Worm (Caenorhabditis elegans) whole organism, mixed stage, embryonic: ENCODE measurements around the gene ogt-1.
A peak's percentile ranks its signal among the peaks of the same experiment; 100 is the strongest.

Experiments
- M03D4.4 ChIP-seq: sonication (generic microtip); optimal IDR thresholded peaks from 2 replicates; lab custom pipeline; 2017; ENCODE audit warnings: mild to moderate bottlenecking, missing genetic modification characterization, missing compliant biosample characterization
- bed-3 ChIP-seq: fragments of 200-800 bp; sonication (Bioruptor generic); optimal IDR thresholded peaks from 3 replicates; lab custom pipeline; 2018; ENCODE audit warnings: mild to moderate bottlenecking, missing genetic modification characterization, moderate library complexity, missing compliant biosample characterization
- blmp-1 ChIP-seq: fragments of 150-350 bp; optimal IDR thresholded peaks from 2 replicates; lab custom pipeline; 2014; ENCODE audit warnings: missing biosample characterization, missing genetic modification characterization
- ceh-39 ChIP-seq: fragments of 150-350 bp; optimal IDR thresholded peaks from 2 replicates; lab custom pipeline; 2014; ENCODE audit warnings: missing biosample characterization, missing genetic modification characterization
- ces-1 ChIP-seq: fragments of 150-350 bp; optimal IDR thresholded peaks from 2 replicates; lab custom pipeline; 2014; ENCODE audit warnings: missing biosample characterization, missing genetic modification reagents, missing genetic modification characterization
- cnd-1 ChIP-seq: fragments of 200-800 bp; sonication (Bioruptor generic); optimal IDR thresholded peaks from 2 replicates; lab custom pipeline; 2018; ENCODE audit warnings: mild to moderate bottlenecking, missing genetic modification characterization, missing compliant biosample characterization
- drap-1 ChIP-seq: fragments of 200-800 bp; sonication (Bioruptor generic); optimal IDR thresholded peaks from 3 replicates; lab custom pipeline; 2018; ENCODE audit warnings: mild to moderate bottlenecking, missing genetic modification characterization, missing compliant biosample characterization
- elt-1 ChIP-seq: sonication (generic microtip); optimal IDR thresholded peaks from 2 replicates; lab custom pipeline; 2017; ENCODE audit warnings: missing genetic modification characterization, mild to moderate bottlenecking, missing compliant biosample characterization, antibody characterized with exemption, moderate library complexity, borderline replicate concordance; ENCODE audit not compliant: insufficient read depth
- elt-3 ChIP-seq: fragments of 150-350 bp; optimal IDR thresholded peaks from 2 replicates; lab custom pipeline; 2014; ENCODE audit warnings: missing biosample characterization, missing genetic modification characterization
- flh-1 ChIP-seq: fragments of 200-800 bp; sonication (Bioruptor generic); optimal IDR thresholded peaks from 2 replicates; lab custom pipeline; 2018; ENCODE audit warnings: mild to moderate bottlenecking, missing genetic modification characterization, moderate library complexity, missing compliant biosample characterization
- ham-2 ChIP-seq: fragments of 200-800 bp; sonication (Bioruptor generic); optimal IDR thresholded peaks from 2 replicates; lab custom pipeline; 2018; ENCODE audit warnings: mild to moderate bottlenecking, missing genetic modification characterization, missing compliant biosample characterization
- hlh-1 ChIP-seq: fragments of 150-350 bp; optimal IDR thresholded peaks from 2 replicates; lab custom pipeline; 2014; ENCODE audit warnings: missing biosample characterization, missing genetic modification reagents, missing genetic modification characterization
- lin-13 ChIP-seq: fragments of 150-350 bp; optimal IDR thresholded peaks from 2 replicates; lab custom pipeline; 2014; ENCODE audit warnings: missing biosample characterization, missing genetic modification characterization
- lsy-2 ChIP-seq: fragments of 150-350 bp; optimal IDR thresholded peaks from 2 replicates; lab custom pipeline; 2014; ENCODE audit warnings: missing biosample characterization, missing genetic modification characterization
- mab-5 ChIP-seq: fragments of 150-350 bp; optimal IDR thresholded peaks from 2 replicates; lab custom pipeline; 2014; ENCODE audit warnings: missing biosample characterization, missing genetic modification characterization
- mep-1 ChIP-seq: fragments of 150-350 bp; optimal IDR thresholded peaks from 2 replicates; lab custom pipeline; 2017; ENCODE audit warnings: missing biosample characterization, missing genetic modification reagents, missing genetic modification characterization, inconsistent platforms
- mls-2 ChIP-seq: sonication (generic microtip); optimal IDR thresholded peaks from 2 replicates; lab custom pipeline; 2016; ENCODE audit warnings: mild to moderate bottlenecking, missing genetic modification characterization, moderate library complexity, missing compliant biosample characterization
- nhr-12 ChIP-seq: fragments of 150-350 bp; optimal IDR thresholded peaks from 2 replicates; lab custom pipeline; 2014; ENCODE audit warnings: missing biosample characterization, missing genetic modification characterization
- nhr-2 ChIP-seq: fragments of 150-350 bp; optimal IDR thresholded peaks from 2 replicates; lab custom pipeline; 2014; ENCODE audit warnings: missing biosample characterization, missing genetic modification characterization
- nhr-237 ChIP-seq: fragments of 150-350 bp; optimal IDR thresholded peaks from 2 replicates; lab custom pipeline; 2014; ENCODE audit warnings: missing biosample characterization, missing genetic modification characterization
- nhr-28 ChIP-seq: fragments of 150-350 bp; optimal IDR thresholded peaks from 2 replicates; lab custom pipeline; 2014; ENCODE audit warnings: missing biosample characterization, missing genetic modification characterization
- pha-4 ChIP-seq: fragments of 150-350 bp; optimal IDR thresholded peaks from 2 replicates; lab custom pipeline; 2018; ENCODE audit warnings: missing biosample characterization, missing genetic modification reagents, missing genetic modification characterization
- sem-2 ChIP-seq: fragments of 200-800 bp; sonication (Bioruptor generic); optimal IDR thresholded peaks from 2 replicates; lab custom pipeline; 2018; ENCODE audit warnings: mild to moderate bottlenecking, missing genetic modification characterization, missing compliant biosample characterization
- snpc-4 ChIP-seq: fragments of 150-350 bp; optimal IDR thresholded peaks from 2 replicates; lab custom pipeline; 2014; ENCODE audit warnings: missing biosample characterization, missing genetic modification characterization
- sptf-1 ChIP-seq: sonication (generic microtip); optimal IDR thresholded peaks from 2 replicates; lab custom pipeline; 2017; ENCODE audit warnings: mild to moderate bottlenecking, missing genetic modification characterization, moderate library complexity, missing compliant biosample characterization
- tbx-8 ChIP-seq: fragments of 200-800 bp; sonication (Bioruptor generic); optimal IDR thresholded peaks from 2 replicates; lab custom pipeline; 2018; ENCODE audit warnings: mild to moderate bottlenecking, missing genetic modification characterization, moderate library complexity, missing compliant biosample characterization
- unc-120 ChIP-seq: sonication (generic microtip); optimal IDR thresholded peaks from 2 replicates; lab custom pipeline; 2017; ENCODE audit warnings: missing genetic modification characterization, missing compliant biosample characterization; ENCODE audit not compliant: poor library complexity, severe bottlenecking
- unc-39 ChIP-seq: fragments of 150-350 bp; optimal IDR thresholded peaks from 2 replicates; lab custom pipeline; 2014; ENCODE audit warnings: missing biosample characterization, missing genetic modification characterization
- unc-62 ChIP-seq: fragments of 150-350 bp; optimal IDR thresholded peaks from 2 replicates; lab custom pipeline; 2014; ENCODE audit warnings: missing biosample characterization, missing genetic modification reagents, missing genetic modification characterization
- zip-8 ChIP-seq: fragments of 150-350 bp; optimal IDR thresholded peaks from 2 replicates; lab custom pipeline; 2014; ENCODE audit warnings: missing biosample characterization, missing genetic modification characterization
- ztf-11 ChIP-seq: fragments of 150-350 bp; optimal IDR thresholded peaks from 2 replicates; lab custom pipeline; 2014; ENCODE audit warnings: missing biosample characterization, missing genetic modification characterization

Gene ogt-1

ce11 chrIII:7180613-7181012, 27.0 kb upstream of the ogt-1 start, which contains the start of gene ndab-2:
ndab-2 (plus strand) TSS chrIII:7180752.
- TF ChIP-seq ceh-39 (tag; lab: Kevin White, UChicago) (no peak), nhr-2 (no peak), elt-1 (no peak), M03D4.4 (no peak), sptf-1 (tag; lab: Kevin White, UChicago) (no peak), flh-1 (GFP tag; lab: Kevin White, UChicago) (no peak), blmp-1 (no peak), mls-2 (no peak), bed-3 (GFP tag; lab: Kevin White, UChicago) (no peak), lsy-2 (tag; lab: Kevin White, UChicago) (no peak), zip-8 (tag; lab: Kevin White, UChicago) (no peak), unc-62 (no peak), nhr-28 (tag; lab: Kevin White, UChicago) (no peak), drap-1 (no peak), ham-2 (no peak), mep-1 (no peak), snpc-4 (tag; lab: Kevin White, UChicago) (no peak), lin-13 (no peak)
- TF ChIP-seq, all 35 proteins: peak for 0

- TF ChIP-seq sptf-1 (tag; lab: Kevin White, UChicago) (peak; percentile 57), elt-3 (tag; lab: Kevin White, UChicago) (no peak), mls-2 (no peak), lsy-2 (tag; lab: Kevin White, UChicago) (peak; percentile 86), ces-1 (GFP tag; lab: Kevin White, UChicago) (peak; percentile 41), tbx-8 (GFP tag; lab: Kevin White, UChicago) (no peak), nhr-237 (tag; lab: Kevin White, UChicago) (peak; percentile 92), ztf-11 (tag; lab: Kevin White, UChicago) (no peak), mep-1 (peak; percentile 91), snpc-4 (tag; lab: Kevin White, UChicago) (no peak), unc-120 (tag; lab: Kevin White, UChicago) (no peak), sem-2 (no peak), pha-4 (peak; percentile 86), ceh-39 (tag; lab: Kevin White, UChicago) (peak; percentile 76), nhr-28 (tag; lab: Kevin White, UChicago) (no peak), elt-1 (no peak), bed-3 (GFP tag; lab: Kevin White, UChicago) (no peak), nhr-2 (peak; percentile 16), lin-13 (peak; percentile 87), M03D4.4 (peak; percentile 66), blmp-1 (peak; percentile 15), hlh-1 (peak; percentile 4)
Measured at ce11 chrIII:7179538-7180301, 26.1 kb upstream of the ogt-1 start, which contains the start of the genes rps-14 and rpl-36. rps-14 (minus strand) TSS chrIII:7179588. rpl-36 (plus strand) TSS chrIII:7180251.

- no peak for TF ChIP-seq pha-4
Measured at ce11 chrIII:7178497-7178896, 24.9 kb upstream of the ogt-1 start.

ce11 chrIII:7170090-7170489, 16.5 kb upstream of the ogt-1 start:
- TF ChIP-seq elt-1 (no peak), mls-2 (no peak), sptf-1 (tag; lab: Kevin White, UChicago) (no peak), hlh-1 (no peak), cnd-1 (tag; lab: Kevin White, UChicago) (no peak), pha-4 (no peak), snpc-4 (tag; lab: Kevin White, UChicago) (no peak), elt-3 (tag; lab: Kevin White, UChicago) (no peak)

- TF ChIP-seq unc-39 (tag; lab: Kevin White, UChicago) (no peak), sptf-1 (tag; lab: Kevin White, UChicago) (no peak), ceh-39 (tag; lab: Kevin White, UChicago) (no peak), blmp-1 (no peak), hlh-1 (no peak), ztf-11 (tag; lab: Kevin White, UChicago) (no peak), mab-5 (no peak), bed-3 (GFP tag; lab: Kevin White, UChicago) (no peak), zip-8 (tag; lab: Kevin White, UChicago) (no peak), nhr-12 (tag; lab: Kevin White, UChicago) (no peak), drap-1 (no peak), lsy-2 (tag; lab: Kevin White, UChicago) (no peak)
Measured at ce11 chrIII:7167568-7167937, 14.0 kb upstream of the ogt-1 start, which contains the start of gene acs-4. acs-4 (plus strand) TSS chrIII:7167838.
